Worm (Caenorhabditis elegans) whole organism, mixed stage, embryonic: ENCODE results near the gene ttll-12.

Source experiments
- M03D4.4 ChIP-seq: sonication (generic microtip); optimal IDR thresholded peaks from 2 replicates; lab custom pipeline; 2017; ENCODE audit warnings: mild to moderate bottlenecking, missing genetic modification characterization, missing compliant biosample characterization
- bed-3 ChIP-seq: fragments of 200-800 bp; sonication (Bioruptor generic); optimal IDR thresholded peaks from 3 replicates; lab custom pipeline; 2018; ENCODE audit warnings: mild to moderate bottlenecking, missing genetic modification characterization, moderate library complexity, missing compliant biosample characterization
- blmp-1 ChIP-seq: fragments of 150-350 bp; optimal IDR thresholded peaks from 2 replicates; lab custom pipeline; 2014; ENCODE audit warnings: missing biosample characterization, missing genetic modification characterization
- ceh-43 ChIP-seq: fragments of 200-800 bp; sonication (Bioruptor generic); optimal IDR thresholded peaks from 2 replicates; lab custom pipeline; 2018; ENCODE audit warnings: mild to moderate bottlenecking, missing genetic modification characterization, moderate library complexity, missing compliant biosample characterization
- ceh-83 ChIP-seq: fragments of 200-800 bp; sonication (Bioruptor generic); optimal IDR thresholded peaks from 2 replicates; lab custom pipeline; 2018; ENCODE audit warnings: mild to moderate bottlenecking, missing genetic modification characterization, missing compliant biosample characterization
- ces-1 ChIP-seq: fragments of 150-350 bp; optimal IDR thresholded peaks from 2 replicates; lab custom pipeline; 2014; ENCODE audit warnings: missing biosample characterization, missing genetic modification reagents, missing genetic modification characterization
- cnd-1 ChIP-seq: fragments of 200-800 bp; sonication (Bioruptor generic); optimal IDR thresholded peaks from 2 replicates; lab custom pipeline; 2018; ENCODE audit warnings: mild to moderate bottlenecking, missing genetic modification characterization, missing compliant biosample characterization
- drap-1 ChIP-seq: fragments of 200-800 bp; sonication (Bioruptor generic); optimal IDR thresholded peaks from 3 replicates; lab custom pipeline; 2018; ENCODE audit warnings: mild to moderate bottlenecking, missing genetic modification characterization, missing compliant biosample characterization
- elt-1 ChIP-seq: sonication (generic microtip); optimal IDR thresholded peaks from 2 replicates; lab custom pipeline; 2017; ENCODE audit warnings: missing genetic modification characterization, mild to moderate bottlenecking, missing compliant biosample characterization, antibody characterized with exemption, moderate library complexity, borderline replicate concordance; ENCODE audit not compliant: insufficient read depth
- elt-3 ChIP-seq: fragments of 150-350 bp; optimal IDR thresholded peaks from 2 replicates; lab custom pipeline; 2014; ENCODE audit warnings: missing biosample characterization, missing genetic modification characterization
- flh-1 ChIP-seq: fragments of 200-800 bp; sonication (Bioruptor generic); optimal IDR thresholded peaks from 2 replicates; lab custom pipeline; 2018; ENCODE audit warnings: mild to moderate bottlenecking, missing genetic modification characterization, moderate library complexity, missing compliant biosample characterization
- ham-2 ChIP-seq: fragments of 200-800 bp; sonication (Bioruptor generic); optimal IDR thresholded peaks from 2 replicates; lab custom pipeline; 2018; ENCODE audit warnings: mild to moderate bottlenecking, missing genetic modification characterization, missing compliant biosample characterization
- hlh-1 ChIP-seq: fragments of 150-350 bp; optimal IDR thresholded peaks from 2 replicates; lab custom pipeline; 2014; ENCODE audit warnings: missing biosample characterization, missing genetic modification reagents, missing genetic modification characterization
- lin-13 ChIP-seq: fragments of 150-350 bp; optimal IDR thresholded peaks from 2 replicates; lab custom pipeline; 2014; ENCODE audit warnings: missing biosample characterization, missing genetic modification characterization
- lin-32 ChIP-seq: fragments of 200-800 bp; sonication (Bioruptor generic); optimal IDR thresholded peaks from 2 replicates; lab custom pipeline; 2018; ENCODE audit warnings: mild to moderate bottlenecking, missing genetic modification characterization, missing compliant biosample characterization
- lsy-2 ChIP-seq: fragments of 150-350 bp; optimal IDR thresholded peaks from 2 replicates; lab custom pipeline; 2014; ENCODE audit warnings: missing biosample characterization, missing genetic modification characterization
- mab-5 ChIP-seq: fragments of 150-350 bp; optimal IDR thresholded peaks from 2 replicates; lab custom pipeline; 2014; ENCODE audit warnings: missing biosample characterization, missing genetic modification characterization
- mep-1 ChIP-seq: fragments of 150-350 bp; optimal IDR thresholded peaks from 2 replicates; lab custom pipeline; 2017; ENCODE audit warnings: missing biosample characterization, missing genetic modification reagents, missing genetic modification characterization, inconsistent platforms
- mls-2 ChIP-seq: sonication (generic microtip); optimal IDR thresholded peaks from 2 replicates; lab custom pipeline; 2016; ENCODE audit warnings: mild to moderate bottlenecking, missing genetic modification characterization, moderate library complexity, missing compliant biosample characterization
- nhr-12 ChIP-seq: fragments of 150-350 bp; optimal IDR thresholded peaks from 2 replicates; lab custom pipeline; 2014; ENCODE audit warnings: missing biosample characterization, missing genetic modification characterization
- nhr-28 ChIP-seq: fragments of 150-350 bp; optimal IDR thresholded peaks from 2 replicates; lab custom pipeline; 2014; ENCODE audit warnings: missing biosample characterization, missing genetic modification characterization
- sem-2 ChIP-seq: fragments of 200-800 bp; sonication (Bioruptor generic); optimal IDR thresholded peaks from 2 replicates; lab custom pipeline; 2018; ENCODE audit warnings: mild to moderate bottlenecking, missing genetic modification characterization, missing compliant biosample characterization
- sptf-1 ChIP-seq: sonication (generic microtip); optimal IDR thresholded peaks from 2 replicates; lab custom pipeline; 2017; ENCODE audit warnings: mild to moderate bottlenecking, missing genetic modification characterization, moderate library complexity, missing compliant biosample characterization
- tbx-8 ChIP-seq: fragments of 200-800 bp; sonication (Bioruptor generic); optimal IDR thresholded peaks from 2 replicates; lab custom pipeline; 2018; ENCODE audit warnings: mild to moderate bottlenecking, missing genetic modification characterization, moderate library complexity, missing compliant biosample characterization
- unc-120 ChIP-seq: sonication (generic microtip); optimal IDR thresholded peaks from 2 replicates; lab custom pipeline; 2017; ENCODE audit warnings: missing genetic modification characterization, missing compliant biosample characterization; ENCODE audit not compliant: poor library complexity, severe bottlenecking
- unc-62 ChIP-seq: fragments of 150-350 bp; optimal IDR thresholded peaks from 2 replicates; lab custom pipeline; 2014; ENCODE audit warnings: missing biosample characterization, missing genetic modification reagents, missing genetic modification characterization
- ztf-11 ChIP-seq: fragments of 150-350 bp; optimal IDR thresholded peaks from 2 replicates; lab custom pipeline; 2014; ENCODE audit warnings: missing biosample characterization, missing genetic modification characterization

Gene ttll-12

DNA sequence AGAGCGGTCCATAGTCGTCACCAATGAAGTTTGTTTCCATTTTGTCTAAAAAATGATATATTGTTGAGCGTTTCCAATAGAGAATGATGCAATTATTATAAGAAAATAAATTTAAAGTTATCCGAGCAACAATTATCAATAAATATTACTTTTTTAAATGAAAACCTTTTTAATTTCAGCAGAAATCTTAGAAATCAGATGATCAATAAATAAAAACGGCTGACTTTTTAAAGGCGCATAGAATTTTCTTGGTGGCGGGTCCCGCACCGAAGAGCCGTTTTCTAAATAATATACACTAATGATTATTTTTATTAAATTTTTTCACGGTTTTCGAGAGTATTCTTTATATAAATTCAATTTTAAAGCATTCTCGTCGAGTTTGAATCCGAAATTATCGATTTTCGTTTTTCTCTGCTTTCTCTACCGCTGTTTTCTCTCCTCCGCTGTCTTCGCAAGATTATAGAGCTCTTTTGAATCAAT lies 15.9 kb upstream of the ttll-12 start, which contains the start of gene rab-39:
Gene rab-39 (minus strand): TSS at position 51 of the 480 bp plus-strand sequence.
- TF ChIP-seq mep-1 (tag; lab: Kevin White, UChicago) (peak; percentile 36), tbx-8 (no peak), ceh-83 (GFP tag; lab: Kevin White, UChicago) (no peak), lsy-2 (tag; lab: Kevin White, UChicago) (peak; percentile 12), ces-1 (GFP tag; lab: Kevin White, UChicago) (peak; percentile 74), mab-5 (tag; lab: Kevin White, UChicago) (no peak)
- TF ChIP-seq, all 35 proteins: peak for 3

DNA sequence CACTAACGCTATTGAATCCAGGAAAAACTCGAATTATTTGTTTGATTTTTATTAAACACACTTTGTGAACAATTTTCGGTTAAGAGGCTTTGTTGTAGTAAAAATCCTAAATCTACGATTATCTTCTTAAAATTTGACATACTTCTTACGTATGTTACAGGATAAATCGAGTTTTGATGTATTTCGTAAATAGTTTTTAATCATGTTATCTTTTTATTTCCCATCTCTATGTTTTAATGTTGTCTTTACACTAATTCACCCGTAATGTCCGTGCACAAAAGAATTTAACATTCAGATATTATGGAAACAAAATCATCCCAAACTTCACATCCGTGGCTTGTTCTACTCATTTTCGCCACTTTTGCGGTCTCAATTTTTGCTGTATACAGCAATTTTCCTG lies 15.1 kb upstream of the ttll-12 start, which contains the start of gene egli-1:
Gene egli-1 (plus strand): TSS at position 301 of the 400 bp plus-strand sequence.
- TF ChIP-seq ceh-43 (no peak), elt-3 (no peak), lsy-2 (tag; lab: Kevin White, UChicago) (no peak), nhr-12 (tag; lab: Kevin White, UChicago) (no peak), mep-1 (tag; lab: Kevin White, UChicago) (no peak)

DNA sequence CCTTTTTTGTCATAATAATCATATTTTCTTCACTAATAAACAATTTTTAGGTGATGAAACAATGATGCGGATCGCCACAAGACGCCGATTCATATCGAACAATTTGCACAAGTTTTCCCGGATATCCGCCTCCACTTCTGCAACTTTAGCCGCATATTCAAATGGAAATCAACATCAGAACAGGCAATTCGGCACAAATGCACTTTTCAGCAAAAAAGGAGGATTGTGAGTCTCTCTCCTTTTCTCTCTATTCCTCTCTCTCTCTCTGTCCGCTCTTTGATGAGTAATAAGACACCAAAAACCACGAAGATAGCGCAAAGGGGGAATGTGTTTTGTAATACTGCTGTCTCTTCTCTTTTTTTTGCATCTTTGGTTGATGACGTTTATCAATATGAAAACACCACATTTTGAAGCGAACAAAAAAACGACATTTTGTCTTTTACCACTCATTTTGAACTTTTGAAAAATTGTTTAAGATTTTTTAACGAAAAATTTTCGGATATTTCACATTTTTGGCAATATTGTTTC lies 13.9 kb upstream of the ttll-12 start, which contains the start of gene eat-3:
Gene eat-3 (plus strand): TSS at position 51 of the 528 bp plus-strand sequence.
- no peak for TF ChIP-seq mep-1 (tag; lab: Kevin White, UChicago)
- TF ChIP-seq nhr-12 (tag; lab: Kevin White, UChicago) = no peak
- peak; percentile 43 for TF ChIP-seq unc-120
- TF ChIP-seq ces-1 (GFP tag; lab: Kevin White, UChicago) = peak; percentile 12
- peak; percentile 19 for TF ChIP-seq unc-62 (GFP tag; lab: Kevin White, UChicago)

DNA sequence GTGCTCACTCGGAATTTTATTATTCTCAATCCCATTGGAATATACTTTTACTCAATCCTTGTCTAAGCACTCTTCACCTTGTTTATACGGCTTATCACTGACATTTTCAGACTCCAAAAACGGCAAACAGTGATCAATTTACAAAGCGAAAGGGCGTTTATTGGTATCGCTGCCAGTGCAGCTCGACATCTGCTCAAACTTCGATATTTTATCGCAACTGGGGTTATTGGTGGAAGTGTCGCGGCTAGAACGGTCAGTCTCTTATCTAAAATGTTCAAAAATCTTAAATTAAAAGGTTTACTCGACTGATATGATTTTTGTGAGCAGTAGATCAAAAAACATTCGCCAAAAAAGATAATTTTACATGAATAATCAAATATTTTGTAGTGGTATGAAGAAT lies 13.2 kb upstream of the ttll-12 start:
- TF ChIP-seq sem-2 (GFP tag; lab: Kevin White, UChicago) (no peak), nhr-12 (tag; lab: Kevin White, UChicago) (no peak), bed-3 (GFP tag; lab: Kevin White, UChicago) (no peak), unc-120 (no peak)

DNA sequence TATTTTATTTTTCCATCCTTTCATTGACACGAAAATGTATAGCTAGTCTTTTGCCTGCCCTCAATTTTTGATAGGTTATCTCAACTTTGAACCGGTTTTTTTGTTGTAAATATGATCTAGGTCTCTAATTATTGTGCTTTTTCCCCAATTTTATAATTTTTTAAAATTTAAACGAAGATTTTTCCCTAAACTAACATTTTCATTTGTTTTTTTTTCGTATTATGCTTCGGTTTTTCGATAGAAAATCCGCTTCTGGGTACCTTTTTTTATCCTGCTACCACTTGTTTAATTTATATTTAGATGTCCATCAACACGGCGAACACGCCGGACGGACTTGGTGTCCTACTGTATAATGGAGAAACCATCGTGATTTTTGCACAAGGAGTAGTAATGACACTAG lies 9.3 kb upstream of the ttll-12 start, which contains the start of gene wbp-2:
Gene wbp-2 (plus strand): TSS at position 301 of the 400 bp plus-strand sequence.
- TF ChIP-seq tbx-8 (no peak), elt-1 (tag; lab: Kevin White, UChicago) (no peak), ham-2 (no peak), sptf-1 (tag; lab: Kevin White, UChicago) (no peak), ztf-11 (tag; lab: Kevin White, UChicago) (no peak)
- TF ChIP-seq, all 35 proteins: peak for 0

DNA sequence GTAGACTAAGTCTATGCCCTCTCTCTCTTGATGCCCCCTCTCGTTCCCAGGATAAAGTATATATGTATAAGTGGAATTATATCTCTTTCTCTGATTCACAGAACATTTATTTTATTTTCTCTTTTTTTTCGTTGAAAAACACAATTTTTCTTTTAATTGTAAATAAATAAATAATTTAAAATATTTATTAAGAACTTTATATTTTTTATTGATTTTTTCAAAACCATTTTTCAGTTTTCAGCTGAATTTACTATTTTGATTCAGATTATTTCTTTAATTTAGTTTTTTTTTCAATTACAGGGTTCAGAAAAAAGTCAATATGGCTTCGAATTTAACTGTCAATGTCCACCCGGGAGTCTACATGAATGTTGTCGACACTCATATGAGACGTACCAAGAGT lies 7.5 kb upstream of the ttll-12 start, which contains the start of gene eif-3.F:
Gene eif-3.F (plus strand): TSS at position 301 of the 400 bp plus-strand sequence.
- TF ChIP-seq hlh-1 (tag; lab: Kevin White, UChicago) = no peak
- TF ChIP-seq unc-120 = no peak
- no peak for TF ChIP-seq mls-2 (tag; lab: Kevin White, UChicago)
- TF ChIP-seq ces-1 (GFP tag; lab: Kevin White, UChicago) = no peak
- TF ChIP-seq mab-5 (tag; lab: Kevin White, UChicago) = no peak
- no peak for TF ChIP-seq flh-1 (GFP tag; lab: Kevin White, UChicago)
- no peak for TF ChIP-seq M03D4.4 (tag; lab: Kevin White, UChicago)
- no peak for TF ChIP-seq blmp-1
- no peak for TF ChIP-seq lsy-2 (tag; lab: Kevin White, UChicago)
- TF ChIP-seq ztf-11 (tag; lab: Kevin White, UChicago) = no peak
- no peak for TF ChIP-seq tbx-8
- no peak for TF ChIP-seq cnd-1
- no peak for TF ChIP-seq drap-1 (GFP tag; lab: Kevin White, UChicago)
- TF ChIP-seq nhr-28 (tag; lab: Kevin White, UChicago) = no peak
- no peak for TF ChIP-seq bed-3 (GFP tag; lab: Kevin White, UChicago)
- TF ChIP-seq sem-2 (GFP tag; lab: Kevin White, UChicago) = no peak
- TF ChIP-seq lin-32 (GFP tag; lab: Kevin White, UChicago) = no peak
- no peak for TF ChIP-seq ham-2
- no peak for TF ChIP-seq ceh-43
- no peak for TF ChIP-seq lin-13 (tag; lab: Kevin White, UChicago)
